Fruit fly (Drosophila melanogaster): Measurements from ENCODE around the gene gammaSnap2.

gammaSnap2 gene

DNA sequence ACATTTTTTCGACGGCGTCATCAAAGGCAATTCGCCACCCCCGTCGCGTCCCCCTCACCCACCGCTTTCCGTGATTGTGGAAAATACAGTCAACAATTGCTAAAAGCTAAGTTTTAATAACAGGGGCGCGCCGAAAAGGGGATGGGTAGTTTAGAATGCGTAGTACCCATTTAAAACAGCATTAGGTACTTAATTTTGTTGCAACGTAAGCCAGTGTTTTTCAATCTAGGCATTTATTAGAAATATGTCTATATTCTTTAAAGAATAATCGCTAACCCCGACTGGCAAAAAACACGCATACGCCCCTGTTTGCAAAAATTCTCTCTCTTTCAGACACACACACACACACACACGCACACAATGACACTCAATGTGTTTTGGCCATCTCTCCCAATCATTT is 36.3 kb downstream of the gammaSnap2 start (continued):
- TF ChIP-seq CG18011 (GFP tag; optimal IDR thresholded peaks at IDR 0.05) (no peak), jigr1 (GFP tag; IDR thresholded peaks at IDR 0.05) (no peak; the same call in 2 of the 3 replicates), NK7.1 (GFP tag; optimal IDR thresholded peaks at IDR 0.05) (no peak), CrebB (tag; optimal IDR thresholded peaks at IDR 0.05) (no peak), sc (optimal IDR thresholded peaks at IDR 0.05) (no peak), sc (GFP tag; optimal IDR thresholded peaks at IDR 0.05) (no peak), ttk (GFP tag; IDR thresholded peaks at IDR 0.05) (peak; percentile 52), nau (GFP tag; optimal IDR thresholded peaks at IDR 0.05) (no peak), CG15479 (GFP tag; optimal IDR thresholded peaks at IDR 0.05) (no peak), Hr78 (GFP tag; optimal IDR thresholded peaks at IDR 0.05) (no peak), BtbVII (GFP tag; optimal IDR thresholded peaks at IDR 0.05) (peak; percentile 65), CG7372 (GFP tag; IDR thresholded peaks at IDR 0.05) (no peak), ATbp (GFP tag; optimal IDR thresholded peaks at IDR 0.05) (no peak), gfzf (GFP tag; optimal IDR thresholded peaks at IDR 0.05) (no peak), Ets65A (GFP tag) (peak; percentile 97), CG10431 (GFP tag; optimal IDR thresholded peaks at IDR 0.05) (no peak), stc (GFP tag; IDR thresholded peaks at IDR 0.05) (no peak), disco-r (GFP tag; optimal IDR thresholded peaks at IDR 0.05) (no peak), ase (GFP tag; IDR thresholded peaks at IDR 0.05) (no peak), CG13775 (GFP tag; optimal IDR thresholded peaks at IDR 0.05) (peak; percentile 49), CG6689 (GFP tag; IDR thresholded peaks at IDR 0.05) (no peak), CG1603 (tag; optimal IDR thresholded peaks at IDR 0.05) (no peak), sob (GFP tag; IDR thresholded peaks at IDR 0.05) (peak; percentile 53), Awh (GFP tag; IDR thresholded peaks at IDR 0.05) (no peak), Aef1 (GFP tag; IDR thresholded peaks at IDR 0.05) (peak; percentile 69), Blimp-1 (GFP tag; optimal IDR thresholded peaks at IDR 0.05) (no peak), sqz (GFP tag; optimal IDR thresholded peaks at IDR 0.05) (no peak), klu (GFP tag; IDR thresholded peaks at IDR 0.05) (no peak), CG33557 (GFP tag; optimal IDR thresholded peaks at IDR 0.05) (no peak), zfh2 (GFP tag; optimal IDR thresholded peaks at IDR 0.05) (peak; percentile 83), hth (optimal IDR thresholded peaks at IDR 0.05) (no peak), Gug (GFP tag; IDR thresholded peaks at IDR 0.05) (peak; percentile 46; the same call in 2 of the 4 replicates), Pdp1 (GFP tag; optimal IDR thresholded peaks at IDR 0.05) (peak; percentile 8 to 27), da (GFP tag; optimal IDR thresholded peaks at IDR 0.05) (no peak), CG11398 (GFP tag; optimal IDR thresholded peaks at IDR 0.05) (no peak), zen2 (GFP tag; IDR thresholded peaks at IDR 0.05; ENCODE audit: partially characterized antibody) (no peak), CG1024 (GFP tag; IDR thresholded peaks at IDR 0.05) (no peak), danr (GFP tag; IDR thresholded peaks at IDR 0.05) (peak; percentile 33; the same call in 1 of the 2 replicates), nmo (GFP tag; optimal IDR thresholded peaks at IDR 0.05) (no peak), Taf1 (GFP tag; IDR thresholded peaks at IDR 0.05) (peak; percentile 66), slp2 (GFP tag; optimal IDR thresholded peaks at IDR 0.05) (no peak), CG34376 (GFP tag; optimal IDR thresholded peaks at IDR 0.05) (no peak), CG2202 (tag; optimal IDR thresholded peaks at IDR 0.05) (no peak), tup (GFP tag; optimal IDR thresholded peaks at IDR 0.05) (no peak), CG6765 (GFP tag; optimal IDR thresholded peaks at IDR 0.05) (no peak), sens-2 (GFP tag; IDR thresholded peaks at IDR 0.05) (no peak), Sry-β (GFP tag; optimal IDR thresholded peaks at IDR 0.05) (no peak), row (GFP tag; IDR thresholded peaks at IDR 0.05) (peak; percentile 62), nom (GFP tag; optimal IDR thresholded peaks at IDR 0.05) (no peak), CG13624 (GFP tag; optimal IDR thresholded peaks at IDR 0.05) (peak; percentile 61), crol (GFP tag; IDR thresholded peaks at IDR 0.05) (no peak), fd102C (GFP tag; optimal IDR thresholded peaks at IDR 0.05) (no peak)

Measured in whole organism, embryonic.